Fruit fly (Drosophila melanogaster) whole organism, adult: Measurements from ENCODE around the gene Sf3b3.

ENCODE experiments used
- CG12768 ChIP-seq: fragments of 200-800 bp; sonication (Bioruptor generic); optimal IDR thresholded peaks from 2 replicates; lab custom pipeline; 2017; ENCODE audit warnings: missing biosample characterization, missing genetic modification characterization, mild to moderate bottlenecking, moderate library complexity, missing genetic modification reagents
- CG1620 ChIP-seq: fragments of 200-800 bp; sonication (Bioruptor generic); optimal IDR thresholded peaks from 2 replicates; lab custom pipeline; 2016; ENCODE audit warnings: missing biosample characterization, missing genetic modification characterization
- CG33017 ChIP-seq: fragments of 200-800 bp; sonication (Bioruptor generic); optimal IDR thresholded peaks from 2 replicates; lab custom pipeline; 2018; ENCODE audit warnings: missing biosample characterization, mild to moderate bottlenecking, missing genetic modification characterization, moderate library complexity
- CG5204 ChIP-seq: fragments of 200-800 bp; sonication (Bioruptor generic); optimal IDR thresholded peaks from 2 replicates; lab custom pipeline; 2016; ENCODE audit warnings: missing biosample characterization, missing genetic modification characterization
- CG7101 ChIP-seq: fragments of 200-800 bp; sonication (Bioruptor generic); optimal IDR thresholded peaks from 2 replicates; lab custom pipeline; 2018; ENCODE audit warnings: missing biosample characterization, mild to moderate bottlenecking, missing genetic modification characterization, moderate library complexity
- Clk ChIP-seq: fragments of 200-800 bp; sonication (Bioruptor generic); optimal IDR thresholded peaks from 2 replicates; lab custom pipeline; 2017; ENCODE audit warnings: missing biosample characterization, missing genetic modification characterization
- Crg-1 ChIP-seq: fragments of 200-800 bp; sonication (Bioruptor generic); optimal IDR thresholded peaks from 2 replicates; lab custom pipeline; 2016; ENCODE audit warnings: missing biosample characterization, missing genetic modification characterization
- Hr96 ChIP-seq: fragments of 200-800 bp; sonication (Bioruptor generic); optimal IDR thresholded peaks from 2 replicates; lab custom pipeline; 2016; ENCODE audit warnings: missing biosample characterization, missing genetic modification characterization
- cic ChIP-seq: fragments of 200-800 bp; sonication (Bioruptor generic); optimal IDR thresholded peaks from 2 replicates; lab custom pipeline; 2017; ENCODE audit warnings: missing biosample characterization, mild to moderate bottlenecking, missing genetic modification characterization, moderate library complexity
- cnc ChIP-seq, 2 experiments: fragments of >200 bp; optimal IDR thresholded peaks; 2 replicates each; lab custom pipeline; 2017
- kay ChIP-seq: fragments of 200-800 bp; sonication (Bioruptor generic); peaks from one replicate; lab custom pipeline; 2016; ENCODE audit warnings: missing biosample characterization, missing genetic modification characterization, borderline replicate concordance
- tj ChIP-seq: fragments of 200-800 bp; sonication (Bioruptor generic); optimal IDR thresholded peaks from 3 replicates; lab custom pipeline; 2017; ENCODE audit warnings: missing biosample characterization, mild to moderate bottlenecking, missing genetic modification characterization, moderate library complexity
- toe ChIP-seq: fragments of 200-800 bp; sonication (Bioruptor generic); optimal IDR thresholded peaks from 2 replicates; lab custom pipeline; 2016; ENCODE audit warnings: missing biosample characterization, missing genetic modification characterization

dm6 chr3L:788961-789360 is 44.2 kb downstream of the Sf3b3 start:
- TF ChIP-seq CG12768 (GFP tag; lab: Kevin White, UChicago), result no peak
- TF ChIP-seq CG33017, result no peak
- no peak for TF ChIP-seq Hr96 (GFP tag; lab: Kevin White, UChicago)
- no peak for TF ChIP-seq Clk (GFP tag; lab: Kevin White, UChicago)
- TF ChIP-seq CG1620, result no peak
- no peak for TF ChIP-seq CG7101 (tag; lab: Kevin White, UChicago)
- no peak for TF ChIP-seq Crg-1 (GFP tag; lab: Kevin White, UChicago)
- no peak for TF ChIP-seq tj (GFP tag; lab: Kevin White, UChicago)
- no peak for TF ChIP-seq cic (GFP tag; lab: Kevin White, UChicago)
- TF ChIP-seq cnc (optimal IDR thresholded peaks at IDR 0.05; lab: Kevin White, UChicago), result no peak
- no peak for TF ChIP-seq CG5204 (GFP tag; lab: Kevin White, UChicago)
- TF ChIP-seq kay (GFP tag; lab: Kevin White, UChicago), result no peak
- TF ChIP-seq toe (GFP tag; lab: Kevin White, UChicago), result no peak
